Worm (Caenorhabditis elegans) whole organism, early embryonic: ENCODE measurements around the gene sec-10.
A peak's percentile ranks its signal among the peaks of the same experiment; 100 is the strongest.

Source experiments
- B0310.2 ChIP-seq: sonication (generic microtip); optimal IDR thresholded peaks from 2 replicates; lab custom pipeline; 2016; ENCODE audit warnings: mild to moderate bottlenecking, missing genetic modification characterization, missing compliant biosample characterization
- F13C5.2 ChIP-seq: sonication (generic microtip); optimal IDR thresholded peaks from 2 replicates; lab custom pipeline; 2017; ENCODE audit warnings: mild to moderate bottlenecking, missing genetic modification characterization, inconsistent platforms, missing compliant biosample characterization
- aly-1 ChIP-seq: sonication (generic microtip); optimal IDR thresholded peaks from 2 replicates; lab custom pipeline; 2016; ENCODE audit warnings: missing genetic modification characterization, missing compliant biosample characterization
- ama-1 ChIP-seq: fragments of 150-350 bp; optimal IDR thresholded peaks from 2 replicates; lab custom pipeline; 2014
- ceh-13 ChIP-seq: fragments of 200-800 bp; sonication (Bioruptor generic); optimal IDR thresholded peaks from 2 replicates; lab custom pipeline; 2018; ENCODE audit warnings: mild to moderate bottlenecking, missing genetic modification characterization, missing compliant biosample characterization
- ceh-36 ChIP-seq: sonication (generic microtip); optimal IDR thresholded peaks from 2 replicates; lab custom pipeline; 2016; ENCODE audit warnings: missing genetic modification characterization, inconsistent platforms, missing compliant biosample characterization
- ets-7 ChIP-seq: sonication (generic microtip); optimal IDR thresholded peaks from 2 replicates; lab custom pipeline; 2016; ENCODE audit warnings: missing genotype, missing genetic modification characterization, missing compliant biosample characterization
- flt-1 ChIP-seq: fragments of 200-800 bp; sonication (Bioruptor generic); IDR thresholded peaks from 2 replicates; pipeline ENCODE4 v1.3.6; 2022; ENCODE audit warnings: missing genetic modification characterization, missing compliant biosample characterization
- hmbx-1 ChIP-seq: sonication (generic microtip); optimal IDR thresholded peaks from 2 replicates; lab custom pipeline; 2016; ENCODE audit warnings: mild to moderate bottlenecking, missing genetic modification characterization, missing compliant biosample characterization
- hmg-4 ChIP-seq: fragments of 200-800 bp; sonication (Bioruptor generic); optimal IDR thresholded peaks from 2 replicates; lab custom pipeline; 2018; ENCODE audit warnings: mild to moderate bottlenecking, missing genetic modification characterization, missing compliant biosample characterization
- hnd-1 ChIP-seq: sonication (generic microtip); optimal IDR thresholded peaks from 2 replicates; lab custom pipeline; 2016; ENCODE audit warnings: missing genetic modification characterization, missing compliant biosample characterization
- pes-1 ChIP-seq: fragments of 200-800 bp; sonication (Bioruptor generic); IDR thresholded peaks from 2 replicates; pipeline ENCODE4 v1.3.6; 2022; ENCODE audit warnings: missing genetic modification reagents, missing genetic modification characterization, missing compliant biosample characterization
- scrt-1 ChIP-seq: fragments of 200-800 bp; sonication (Bioruptor generic); IDR thresholded peaks from 2 replicates; pipeline ENCODE4 v1.3.6; 2022; ENCODE audit warnings: missing genetic modification characterization, missing compliant biosample characterization
- sea-1 ChIP-seq: fragments of 200-800 bp; sonication (Bioruptor generic); conservative IDR thresholded peaks from 2 replicates; pipeline ENCODE4 v1.3.6; 2022; ENCODE audit warnings: missing genetic modification characterization, missing compliant biosample characterization
- tbx-11 ChIP-seq: fragments of 200-800 bp; sonication (Bioruptor generic); IDR thresholded peaks from 2 replicates; pipeline ENCODE4 v1.3.6; 2022; ENCODE audit warnings: missing genetic modification characterization, missing compliant biosample characterization
- tbx-37 ChIP-seq: fragments of 200-800 bp; sonication (Bioruptor generic); conservative IDR thresholded peaks from 2 replicates; pipeline ENCODE4 v1.3.6; 2022; ENCODE audit warnings: missing genetic modification reagents, missing genetic modification characterization, missing compliant biosample characterization
- tra-4 ChIP-seq: sonication (generic microtip); optimal IDR thresholded peaks from 2 replicates; lab custom pipeline; 2017; ENCODE audit warnings: missing genetic modification characterization, missing compliant biosample characterization

sec-10 gene

DNA sequence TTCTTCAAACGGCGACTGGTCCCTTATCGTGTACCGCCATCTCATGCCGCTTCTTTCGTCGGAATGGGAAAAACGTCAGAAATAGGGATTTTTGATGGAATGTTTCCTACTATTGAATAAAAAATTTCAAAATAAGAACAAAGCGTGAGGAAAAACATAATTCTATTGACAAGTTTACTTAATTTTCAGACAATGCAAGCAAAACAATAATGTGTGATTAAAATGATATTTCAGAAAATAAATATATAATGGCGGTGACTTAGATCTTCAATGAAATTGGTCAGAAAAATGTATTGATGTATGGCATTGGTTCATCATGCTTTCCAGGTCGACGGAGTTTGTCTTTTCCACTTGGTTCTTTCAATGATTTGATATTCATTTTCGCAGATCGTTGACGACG, 12.4 kb upstream of the sec-10 start, which contains the start of gene ntp-1:
TSS of gene ntp-1 (minus strand) at position 101 of the 400 bp plus-strand sequence.
- TF ChIP-seq pes-1 (GFP tag; lab: Robert Waterston, UW) (no peak), flt-1 (GFP tag; lab: Robert Waterston, UW) (no peak), tra-4 (no peak), sea-1 (GFP tag; lab: Robert Waterston, UW) (no peak), ceh-36 (tag; lab: Kevin White, UChicago) (no peak), hmg-4 (GFP tag; lab: Kevin White, UChicago) (no peak), ceh-13 (GFP tag; lab: Kevin White, UChicago) (no peak), B0310.2 (tag; lab: Kevin White, UChicago) (no peak), ama-1 (lab: Kevin White, UChicago) (no peak), ets-7 (no peak), tbx-11 (no peak), hmbx-1 (tag; lab: Kevin White, UChicago) (no peak), tbx-37 (GFP tag; lab: Robert Waterston, UW) (no peak)

DNA sequence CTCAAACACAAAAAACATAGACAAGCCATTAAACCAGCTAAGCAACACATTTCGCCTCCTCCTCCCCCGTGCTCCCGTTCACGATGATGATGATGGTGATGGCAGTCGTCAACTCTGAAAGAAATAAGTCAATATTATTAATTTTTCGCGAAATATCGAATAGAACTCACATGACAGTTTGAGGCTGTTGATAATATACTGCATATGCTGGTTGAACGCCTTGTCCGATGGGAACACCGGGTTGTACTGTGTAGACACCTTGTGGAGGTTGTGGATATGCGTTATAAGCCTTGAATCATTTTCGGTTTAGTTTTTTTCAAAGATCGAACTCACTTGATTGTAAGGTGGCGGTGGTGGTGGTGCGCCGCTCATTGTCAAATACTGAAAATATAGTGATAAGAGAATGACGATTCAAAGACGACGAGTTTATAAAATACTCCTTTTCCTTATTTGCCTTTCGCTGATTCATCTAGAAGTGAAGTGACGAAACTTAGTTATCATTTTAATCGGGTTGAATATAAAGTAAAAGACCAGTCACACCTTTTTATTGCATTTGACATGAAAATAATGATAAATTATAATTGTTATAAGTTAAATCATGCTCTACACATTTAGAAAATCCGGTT, 9.6 kb upstream of the sec-10 start, which contains the start of gene C33H5.13:
TSS of gene C33H5.13 (minus strand) at position 443 of the 626 bp plus-strand sequence.
- TF ChIP-seq F13C5.2 (tag; lab: Kevin White, UChicago) = no peak
- TF ChIP-seq ceh-36 (tag; lab: Kevin White, UChicago) = no peak
- no peak for TF ChIP-seq tbx-37 (GFP tag; lab: Robert Waterston, UW)
- TF ChIP-seq tbx-11 = no peak
- TF ChIP-seq hmg-4 (GFP tag; lab: Kevin White, UChicago) = no peak

DNA sequence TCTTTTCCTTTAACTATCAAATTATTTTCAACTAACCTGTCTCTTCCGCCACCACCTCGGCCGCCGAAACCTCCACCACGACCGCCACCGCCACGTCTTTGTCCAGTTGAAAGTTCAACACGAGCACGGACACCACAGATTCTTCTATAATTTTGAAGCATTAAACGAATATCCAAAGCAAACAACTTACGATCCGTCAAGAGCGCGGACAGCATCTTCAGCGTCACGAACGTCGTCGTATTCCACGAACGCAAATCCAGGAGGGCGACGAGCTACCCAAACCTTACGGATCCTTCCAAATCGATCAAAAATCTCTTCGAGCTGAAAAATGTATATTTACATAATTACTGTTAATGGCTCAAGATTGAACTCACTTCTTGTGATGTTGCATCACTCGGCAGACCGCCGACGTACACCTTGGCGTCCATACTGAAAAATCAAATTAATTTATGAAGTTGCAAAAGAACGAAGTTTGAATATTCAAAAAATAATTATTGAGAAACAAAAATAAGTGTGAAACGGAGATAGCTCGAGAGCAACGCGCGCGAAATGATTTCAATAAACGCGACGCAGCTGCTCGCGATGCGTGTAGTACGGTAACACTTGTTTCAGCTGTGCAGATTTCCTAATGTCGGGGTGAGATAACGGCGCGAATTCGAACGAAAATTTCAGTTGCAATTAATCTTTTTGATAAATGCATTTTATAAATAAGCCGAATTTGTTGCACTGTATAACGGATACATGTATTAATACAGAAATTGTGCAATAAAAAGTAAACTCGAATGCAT, 8.7 kb upstream of the sec-10 start, which contains the start of gene rsp-6:
TSS of gene rsp-6 (minus strand) at position 429 of the 788 bp plus-strand sequence.
- TF ChIP-seq scrt-1 (no peak), ama-1 (lab: Kevin White, UChicago) (peak; percentile 41), F13C5.2 (tag; lab: Kevin White, UChicago) (peak; percentile 84), tbx-11 (no peak)

DNA sequence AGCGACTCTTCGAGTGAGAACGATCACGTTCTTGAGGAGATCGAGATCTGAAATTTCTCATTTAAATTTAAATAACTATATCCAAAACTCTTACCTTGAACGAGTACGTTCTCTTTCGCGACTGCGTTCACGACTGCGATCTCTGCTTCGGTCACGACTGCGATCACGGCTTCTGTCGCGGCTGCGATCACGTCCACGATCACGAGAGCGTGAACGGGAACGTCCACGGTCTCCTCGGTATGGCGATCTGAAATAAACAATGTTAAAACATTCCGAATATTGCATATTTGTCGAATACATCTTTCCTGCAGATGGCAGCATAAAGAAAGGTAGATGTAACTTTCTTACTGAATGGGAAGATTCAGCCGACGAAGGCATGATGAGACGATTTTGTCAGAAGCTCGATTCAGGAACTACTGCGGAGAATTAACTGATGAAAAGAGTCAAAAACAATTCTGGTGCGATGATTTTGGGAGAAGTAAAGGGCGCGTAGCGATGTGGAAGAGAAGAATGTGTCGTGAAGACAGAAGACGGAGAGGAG, 7.9 kb upstream of the sec-10 start:
- TF ChIP-seq tbx-37 (GFP tag; lab: Robert Waterston, UW) (no peak), flt-1 (GFP tag; lab: Robert Waterston, UW) (no peak), sea-1 (GFP tag; lab: Robert Waterston, UW) (no peak), ama-1 (lab: Kevin White, UChicago) (peak; percentile 67), hmg-4 (GFP tag; lab: Kevin White, UChicago) (no peak)

DNA sequence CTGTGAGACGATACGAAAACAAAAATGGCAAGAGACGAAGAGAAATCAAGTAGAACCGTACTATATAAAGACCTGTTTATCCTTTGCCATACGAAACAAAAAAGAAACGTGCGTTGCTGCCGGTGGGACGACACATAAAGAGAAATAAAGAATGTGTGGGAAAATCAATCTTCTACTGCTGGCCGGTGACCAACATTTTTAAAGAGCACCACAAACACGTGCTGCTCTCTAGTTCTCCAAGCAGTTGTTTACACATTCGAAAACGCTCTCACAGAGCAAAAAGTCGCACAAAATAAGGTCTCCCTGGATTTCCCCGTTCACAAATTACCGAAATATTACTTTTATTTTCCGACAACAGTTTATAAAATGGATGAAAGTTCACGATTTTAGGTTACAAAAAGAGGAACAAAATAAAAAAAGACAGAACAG, 7.2 kb upstream of the sec-10 start, which contains the start of gene imp-3:
TSS of gene imp-3 (minus strand) at position 93 of the 429 bp plus-strand sequence.
- no peak for TF ChIP-seq ceh-36 (tag; lab: Kevin White, UChicago)
- TF ChIP-seq pes-1 (GFP tag; lab: Robert Waterston, UW) = no peak
- peak; percentile 67 for TF ChIP-seq ama-1 (lab: Kevin White, UChicago)
- 0 out of 2 replicates have a peak, but pooled peaks have one; percentile 21 for TF ChIP-seq sea-1 (GFP tag; lab: Robert Waterston, UW)

DNA sequence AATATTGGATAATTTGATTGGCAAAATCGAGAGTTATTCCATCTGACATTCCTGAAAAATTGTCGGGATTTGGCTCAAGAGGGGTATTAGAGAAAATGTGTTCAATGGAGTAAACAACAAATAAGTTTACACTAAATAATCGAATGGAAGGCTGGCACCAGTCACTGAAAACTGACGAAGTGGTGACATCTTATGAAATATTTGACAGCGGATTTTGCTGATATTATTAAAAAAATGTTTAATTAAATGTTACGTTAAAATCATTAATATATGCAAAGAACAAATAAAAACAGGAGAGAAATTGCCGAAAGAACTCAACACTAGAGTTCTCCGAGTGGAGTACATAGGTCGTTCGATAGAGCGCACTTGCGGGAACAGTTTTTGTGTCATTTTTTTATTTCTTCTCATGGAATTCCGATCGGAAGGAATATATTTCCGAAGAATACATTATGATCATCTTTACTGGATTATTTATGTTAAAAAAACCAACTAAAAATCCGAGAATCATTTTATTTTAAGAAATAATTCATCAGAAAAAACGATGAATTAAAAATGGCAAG, 3.3 kb upstream of the sec-10 start, which contains the start of gene tag-322:
TSS of gene tag-322 (minus strand) at position 51 of the 560 bp plus-strand sequence.
- no peak for TF ChIP-seq hmg-4 (GFP tag; lab: Kevin White, UChicago)
- no peak for TF ChIP-seq tra-4
- no peak for TF ChIP-seq ama-1 (lab: Kevin White, UChicago)
- no peak for TF ChIP-seq flt-1 (GFP tag; lab: Robert Waterston, UW)
- TF ChIP-seq sea-1 (GFP tag; lab: Robert Waterston, UW) = no peak
- TF ChIP-seq aly-1 (tag; lab: Kevin White, UChicago) = no peak
- TF ChIP-seq tbx-11 = no peak
- TF ChIP-seq F13C5.2 (tag; lab: Kevin White, UChicago) = no peak
- no peak for TF ChIP-seq ceh-13 (GFP tag; lab: Kevin White, UChicago)
- no peak for TF ChIP-seq ets-7
- TF ChIP-seq pes-1 (GFP tag; lab: Robert Waterston, UW) = no peak
- TF ChIP-seq hnd-1 (tag; lab: Kevin White, UChicago) = no peak
- no peak for TF ChIP-seq ceh-36 (tag; lab: Kevin White, UChicago)
- TF ChIP-seq hmbx-1 (tag; lab: Kevin White, UChicago) = no peak
- TF ChIP-seq tbx-37 (GFP tag; lab: Robert Waterston, UW) = no peak
- TF ChIP-seq B0310.2 (tag; lab: Kevin White, UChicago) = no peak

DNA sequence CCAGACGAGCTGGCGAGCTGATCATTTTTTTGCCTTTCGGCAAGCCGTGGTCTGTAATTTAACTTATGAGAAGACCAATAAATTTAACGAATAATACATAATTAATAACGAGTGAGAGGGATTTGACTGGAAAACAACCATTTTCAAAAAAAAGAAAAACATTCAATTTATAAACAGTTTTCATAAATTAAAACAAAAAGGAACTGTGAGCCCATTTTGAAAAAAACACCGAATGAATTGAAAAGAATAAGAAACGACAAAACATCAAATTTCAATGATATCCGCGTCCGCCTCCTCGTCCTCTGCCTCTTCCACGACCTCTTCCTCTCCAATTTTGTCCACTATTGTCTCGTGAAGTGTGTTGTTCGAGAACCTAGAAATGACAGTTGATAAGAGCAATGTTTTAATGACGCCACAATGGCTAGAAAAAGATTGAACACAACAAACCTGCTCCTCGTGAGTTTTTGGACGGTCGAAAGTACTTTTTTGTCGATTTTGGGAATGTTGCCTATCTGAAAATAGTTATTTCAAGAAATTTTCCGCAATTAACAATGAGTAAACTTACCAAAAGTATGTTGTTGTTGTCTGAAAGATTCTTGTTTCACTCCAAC, 1.6 kb upstream of the sec-10 start, which contains the start of gene tag-321:
TSS of gene tag-321 (minus strand) at position 51 of the 611 bp plus-strand sequence.
- no peak for TF ChIP-seq pes-1 (GFP tag; lab: Robert Waterston, UW)
